Worm (Caenorhabditis elegans) whole organism, young adult: Measurements from ENCODE around the gene sma-10.

Source experiments
- F52B5.7 ChIP-seq: sonication (generic microtip); optimal IDR thresholded peaks from 2 replicates; lab custom pipeline; 2016; ENCODE audit warnings: mild to moderate bottlenecking, missing genetic modification characterization, missing compliant biosample characterization
- Y53F4B.3 ChIP-seq: fragments of 200-800 bp; sonication (Bioruptor generic); IDR thresholded peaks from 2 replicates; pipeline ENCODE4 v1.3.6; 2022; ENCODE audit warnings: missing genetic modification reagents, missing genetic modification characterization, missing compliant biosample characterization
- Y95B8A.8 ChIP-seq: fragments of 200-800 bp; sonication (Bioruptor generic); IDR thresholded peaks from 2 replicates; pipeline ENCODE4 v1.3.6; 2022; ENCODE audit warnings: missing genetic modification reagents, missing genetic modification characterization, missing compliant biosample characterization
- ccch-3 ChIP-seq: fragments of 200-800 bp; sonication (Bioruptor generic); optimal IDR thresholded peaks from 2 replicates; lab custom pipeline; 2018; ENCODE audit warnings: mild to moderate bottlenecking, missing genetic modification characterization, missing compliant biosample characterization
- lin-35 ChIP-seq, 3 experiments: fragments of 150-350 bp in 2 of 3; sonication (generic microtip) in 1 of 3; optimal IDR thresholded peaks; 2 replicates each; lab custom pipeline; 2014 to 2018; ENCODE audit warnings: missing biosample characterization in 3 of 3, missing genetic modification characterization in 3 of 3, missing genetic modification reagents in 3 of 3
- nfyb-1 ChIP-seq: fragments of 200-800 bp; sonication (Bioruptor generic); IDR thresholded peaks from 2 replicates; pipeline ENCODE4 v1.3.6; 2022; ENCODE audit warnings: missing genetic modification reagents, missing genetic modification characterization, missing compliant biosample characterization
- rpc-1 ChIP-seq, 2 experiments: fragments of 150-350 bp in 1 of 2; sonication (generic microtip) in 1 of 2; optimal IDR thresholded peaks; 2 replicates each; lab custom pipeline; 2014 to 2018; ENCODE audit warnings: missing biosample characterization in 1 of 2, missing genetic modification characterization in 1 of 2, missing genetic modification reagents in 1 of 2, missing genotype in 1 of 2
- snpc-1.1 ChIP-seq: sonication (generic microtip); optimal IDR thresholded peaks from 2 replicates; lab custom pipeline; 2017; ENCODE audit warnings: missing genetic modification characterization, mild to moderate bottlenecking, missing compliant biosample characterization, antibody characterized with exemption, moderate library complexity, missing genotype, missing genetic modification reagents; ENCODE audit not compliant: insufficient read depth
- snpc-4 ChIP-seq, 5 experiments: fragments of 150-350 bp in 1 of 5; sonication (generic microtip) in 4 of 5; optimal IDR thresholded peaks; 2 replicates each; lab custom pipeline; 2014 to 2018; ENCODE audit warnings: missing genetic modification characterization in 5 of 5, missing biosample characterization in 3 of 5, antibody characterized with exemption in 2 of 5, mild to moderate bottlenecking in 2 of 5, missing compliant biosample characterization in 2 of 5, missing genotype in 2 of 5, moderate library complexity in 2 of 5, missing genetic modification reagents in 1 of 5
- ztf-22 ChIP-seq: fragments of 200-800 bp; sonication (Bioruptor generic); optimal IDR thresholded peaks from 2 replicates; lab custom pipeline; 2018; ENCODE audit warnings: mild to moderate bottlenecking, missing genetic modification characterization, moderate library complexity, missing compliant biosample characterization

DNA sequence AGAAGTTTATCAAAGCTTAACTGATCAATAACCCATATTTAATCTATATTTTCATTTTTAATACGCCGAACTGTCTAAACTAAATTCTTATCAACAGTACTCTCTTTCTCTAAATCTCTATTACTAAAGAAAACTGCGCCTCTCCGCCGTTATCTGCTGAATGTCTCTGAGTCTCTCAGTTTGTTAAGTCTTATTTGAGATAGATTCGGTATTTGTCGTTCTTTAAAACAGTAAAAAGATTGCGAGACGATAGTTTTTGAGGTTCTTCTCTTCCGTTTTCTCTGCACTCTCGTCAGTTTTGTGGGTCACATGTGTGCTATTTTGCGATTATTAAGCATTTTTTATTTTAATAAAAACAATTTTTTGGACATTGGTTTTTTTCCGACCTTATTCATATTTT is at the start of gene sma-10:
- TF ChIP-seq lin-35 (GFP tag; optimal IDR thresholded peaks at IDR 0.05; lab: Kevin White, UChicago) (no peak), F52B5.7 (tag; lab: Kevin White, UChicago) (no peak), ccch-3 (no peak), rpc-1 (optimal IDR thresholded peaks at IDR 0.05; lab: Kevin White, UChicago) (no peak), rpc-1 (tag; optimal IDR thresholded peaks at IDR 0.05; lab: Kevin White, UChicago) (no peak), Y53F4B.3 (no peak), snpc-4 (GFP tag; optimal IDR thresholded peaks at IDR 0.05; lab: Kevin White, UChicago) (no peak), snpc-4 (tag; optimal IDR thresholded peaks at IDR 0.05; lab: Kevin White, UChicago) (peak in 1 of 4 experiments; percentile 11), Y95B8A.8 (no peak), nfyb-1 (GFP tag; lab: Robert Waterston, UW) (no peak), ztf-22 (GFP tag; lab: Kevin White, UChicago) (peak; percentile 22), snpc-1.1 (tag; lab: Kevin White, UChicago) (no peak)
